Worm (Caenorhabditis elegans) whole organism, L2 larva: ENCODE measurements around the gene F29G6.1.

Source experiments
- C34F6.9 ChIP-seq: fragments of 150-350 bp; optimal IDR thresholded peaks from 2 replicates; lab custom pipeline; 2014; ENCODE audit warnings: missing biosample characterization, missing genetic modification characterization
- F13H6.1 ChIP-seq: sonication (generic microtip); optimal IDR thresholded peaks from 2 replicates; lab custom pipeline; 2016; ENCODE audit warnings: missing genetic modification characterization, missing compliant biosample characterization
- R02D3.7 ChIP-seq: fragments of 150-350 bp; optimal IDR thresholded peaks from 2 replicates; lab custom pipeline; 2014; ENCODE audit warnings: missing biosample characterization, missing genetic modification characterization
- Y55F3AM.14 ChIP-seq: fragments of 200-800 bp; sonication (Bioruptor generic); optimal IDR thresholded peaks from 2 replicates; lab custom pipeline; 2018; ENCODE audit warnings: mild to moderate bottlenecking, missing genetic modification characterization, missing compliant biosample characterization
- ZK546.5 ChIP-seq: sonication (generic microtip); optimal IDR thresholded peaks from 2 replicates; lab custom pipeline; 2017; ENCODE audit warnings: missing biosample characterization, missing genetic modification characterization
- alr-1 ChIP-seq: fragments of 150-350 bp; optimal IDR thresholded peaks from 2 replicates; lab custom pipeline; 2014; ENCODE audit warnings: missing biosample characterization, missing genetic modification characterization
- aly-2 ChIP-seq: fragments of 150-350 bp; optimal IDR thresholded peaks from 2 replicates; lab custom pipeline; 2014; ENCODE audit warnings: missing biosample characterization, missing genetic modification characterization
- ama-1 ChIP-seq: fragments of 150-350 bp; optimal IDR thresholded peaks from 2 replicates; lab custom pipeline; 2018; ENCODE audit warnings: inconsistent platforms
- blmp-1 ChIP-seq: sonication (generic microtip); optimal IDR thresholded peaks from 2 replicates; lab custom pipeline; 2017; ENCODE audit warnings: missing genetic modification characterization, mild to moderate bottlenecking, missing compliant biosample characterization, antibody characterized with exemption, moderate library complexity; ENCODE audit not compliant: insufficient read depth
- ceh-16 ChIP-seq: fragments of 150-350 bp; optimal IDR thresholded peaks from 2 replicates; lab custom pipeline; 2014; ENCODE audit warnings: missing biosample characterization, missing genetic modification characterization
- ceh-82 ChIP-seq: fragments of 150-350 bp; optimal IDR thresholded peaks from 2 replicates; lab custom pipeline; 2014; ENCODE audit warnings: missing biosample characterization, missing genetic modification characterization
- crh-2 ChIP-seq: sonication (generic microtip); optimal IDR thresholded peaks from 2 replicates; lab custom pipeline; 2017; ENCODE audit warnings: missing biosample characterization, missing genetic modification characterization
- dmd-4 ChIP-seq: sonication (generic microtip); optimal IDR thresholded peaks from 2 replicates; lab custom pipeline; 2017; ENCODE audit warnings: missing biosample characterization, missing genetic modification characterization
- egl-27 ChIP-seq: sonication (generic microtip); optimal IDR thresholded peaks from 3 replicates; lab custom pipeline; 2017; ENCODE audit warnings: missing biosample characterization, missing genetic modification reagents, missing genetic modification characterization
- elt-1 ChIP-seq: fragments of 150-350 bp; optimal IDR thresholded peaks from 2 replicates; lab custom pipeline; 2014; ENCODE audit warnings: missing biosample characterization, missing genetic modification characterization
- elt-3 ChIP-seq: sonication (generic microtip); optimal IDR thresholded peaks from 2 replicates; lab custom pipeline; 2017; ENCODE audit warnings: missing biosample characterization, missing genetic modification characterization
- fos-1 ChIP-seq: fragments of 150-350 bp; optimal IDR thresholded peaks from 2 replicates; lab custom pipeline; 2014; ENCODE audit warnings: missing biosample characterization, missing genetic modification characterization
- gmeb-1 ChIP-seq: fragments of 150-350 bp; optimal IDR thresholded peaks from 2 replicates; lab custom pipeline; 2014; ENCODE audit warnings: missing biosample characterization, missing genetic modification characterization
- lin-11 ChIP-seq: fragments of 150-350 bp; sonication (generic microtip); optimal IDR thresholded peaks from 2 replicates; lab custom pipeline; 2014; ENCODE audit warnings: missing biosample characterization, missing genetic modification characterization, inconsistent platforms, mixed read lengths
- lin-13 ChIP-seq: fragments of 150-350 bp; optimal IDR thresholded peaks from 2 replicates; lab custom pipeline; 2014; ENCODE audit warnings: missing biosample characterization, missing genetic modification reagents, missing genetic modification characterization
- lin-39 ChIP-seq: fragments of 150-350 bp; optimal IDR thresholded peaks from 2 replicates; lab custom pipeline; 2014; ENCODE audit warnings: missing biosample characterization, missing genetic modification reagents, missing genetic modification characterization
- lsy-2 ChIP-seq, 2 experiments: fragments of 150-350 bp in 1 of 2; sonication (generic microtip) in 1 of 2; optimal IDR thresholded peaks; 2 replicates each; lab custom pipeline; 2014 to 2017; ENCODE audit warnings: missing biosample characterization in 2 of 2, missing genetic modification characterization in 2 of 2
- mab-5 ChIP-seq: fragments of 150-350 bp; optimal IDR thresholded peaks from 2 replicates; lab custom pipeline; 2014; ENCODE audit warnings: missing biosample characterization, missing genetic modification characterization
- mbf-1 ChIP-seq: sonication (generic microtip); optimal IDR thresholded peaks from 2 replicates; lab custom pipeline; 2017; ENCODE audit warnings: missing biosample characterization, missing genetic modification characterization
- mdl-1 ChIP-seq, 2 experiments: fragments of 150-350 bp in 1 of 2; sonication (generic microtip) in 1 of 2; optimal IDR thresholded peaks; 2 replicates each; lab custom pipeline; 2017; ENCODE audit warnings: missing biosample characterization in 2 of 2, missing genetic modification characterization in 2 of 2
- nhr-10 ChIP-seq: sonication (generic microtip); optimal IDR thresholded peaks from 2 replicates; lab custom pipeline; 2017; ENCODE audit warnings: missing biosample characterization, missing genetic modification characterization
- nhr-11 ChIP-seq: fragments of 150-350 bp; optimal IDR thresholded peaks from 2 replicates; lab custom pipeline; 2014; ENCODE audit warnings: missing biosample characterization, missing genetic modification characterization
- nhr-12 ChIP-seq: fragments of 150-350 bp; optimal IDR thresholded peaks from 2 replicates; lab custom pipeline; 2014; ENCODE audit warnings: missing biosample characterization, missing genetic modification characterization
- nhr-129 ChIP-seq: fragments of 150-350 bp; optimal IDR thresholded peaks from 2 replicates; lab custom pipeline; 2014; ENCODE audit warnings: missing biosample characterization, missing genetic modification characterization
- nhr-21 ChIP-seq: fragments of 150-350 bp; optimal IDR thresholded peaks from 2 replicates; lab custom pipeline; 2014; ENCODE audit warnings: missing biosample characterization, missing genetic modification characterization
- nhr-23 ChIP-seq: fragments of 150-350 bp; optimal IDR thresholded peaks from 2 replicates; lab custom pipeline; 2014; ENCODE audit warnings: missing biosample characterization, missing genetic modification reagents, missing genetic modification characterization
- nhr-237 ChIP-seq: fragments of 150-350 bp; optimal IDR thresholded peaks from 2 replicates; lab custom pipeline; 2014; ENCODE audit warnings: missing biosample characterization, missing genetic modification characterization
- nhr-25 ChIP-seq: fragments of 150-350 bp; sonication (generic microtip); optimal IDR thresholded peaks from 3 replicates; lab custom pipeline; 2014; ENCODE audit warnings: missing biosample characterization, missing genetic modification characterization
- nhr-6 ChIP-seq: fragments of 150-350 bp; optimal IDR thresholded peaks from 2 replicates; lab custom pipeline; 2014; ENCODE audit warnings: missing biosample characterization, missing genetic modification characterization
- nhr-77 ChIP-seq: fragments of 150-350 bp; optimal IDR thresholded peaks from 2 replicates; lab custom pipeline; 2014; ENCODE audit warnings: missing biosample characterization, missing genetic modification characterization
- peb-1 ChIP-seq: fragments of 150-350 bp; optimal IDR thresholded peaks from 2 replicates; lab custom pipeline; 2014; ENCODE audit warnings: missing biosample characterization, missing genetic modification characterization
- sem-4 ChIP-seq: fragments of 150-350 bp; optimal IDR thresholded peaks from 2 replicates; lab custom pipeline; 2014; ENCODE audit warnings: missing biosample characterization, missing genetic modification reagents, missing genetic modification characterization
- skn-1 ChIP-seq: sonication (generic microtip); optimal IDR thresholded peaks from 2 replicates; lab custom pipeline; 2017; ENCODE audit warnings: missing biosample characterization, missing genetic modification characterization
- sma-3 ChIP-seq: sonication (generic microtip); optimal IDR thresholded peaks from 2 replicates; lab custom pipeline; 2016; ENCODE audit warnings: missing genetic modification reagents, missing genetic modification characterization, missing compliant biosample characterization
- sma-9 ChIP-seq, 2 experiments: fragments of 150-350 bp in 1 of 2; sonication (generic microtip) in 1 of 2; optimal IDR thresholded peaks; 2 replicates each; lab custom pipeline; 2014 to 2016; ENCODE audit warnings: missing genetic modification characterization in 2 of 2, mild to moderate bottlenecking in 1 of 2, missing biosample characterization in 1 of 2, missing compliant biosample characterization in 1 of 2, missing genetic modification reagents in 1 of 2, moderate library complexity in 1 of 2
- snpc-4 ChIP-seq: fragments of 150-350 bp; optimal IDR thresholded peaks from 2 replicates; lab custom pipeline; 2014; ENCODE audit warnings: missing biosample characterization, missing genetic modification characterization
- unc-39 ChIP-seq: fragments of 150-350 bp; optimal IDR thresholded peaks from 2 replicates; lab custom pipeline; 2014; ENCODE audit warnings: missing biosample characterization, missing genetic modification characterization
- unc-55 ChIP-seq: fragments of 150-350 bp; sonication (generic microtip); optimal IDR thresholded peaks from 3 replicates; lab custom pipeline; 2014; ENCODE audit warnings: missing biosample characterization, missing genetic modification reagents, missing genetic modification characterization
- unc-62 ChIP-seq: fragments of 150-350 bp; optimal IDR thresholded peaks from 2 replicates; lab custom pipeline; 2014; ENCODE audit warnings: missing biosample characterization, missing genetic modification reagents, missing genetic modification characterization
- zag-1 ChIP-seq: fragments of 150-350 bp; optimal IDR thresholded peaks from 2 replicates; lab custom pipeline; 2014; ENCODE audit warnings: missing biosample characterization, missing genetic modification characterization
- ztf-1 ChIP-seq: fragments of 200-800 bp; sonication (Bioruptor generic); conservative IDR thresholded peaks from 2 replicates; pipeline ENCODE4 v1.3.6; 2022; ENCODE audit warnings: missing genetic modification characterization, missing compliant biosample characterization
- ztf-11 ChIP-seq: sonication (generic microtip); optimal IDR thresholded peaks from 2 replicates; lab custom pipeline; 2017; ENCODE audit warnings: missing biosample characterization, missing genetic modification characterization
- ztf-4 ChIP-seq: fragments of 150-350 bp; optimal IDR thresholded peaks from 2 replicates; lab custom pipeline; 2014; ENCODE audit warnings: missing biosample characterization, missing genetic modification characterization

F29G6.1 gene

DNA sequence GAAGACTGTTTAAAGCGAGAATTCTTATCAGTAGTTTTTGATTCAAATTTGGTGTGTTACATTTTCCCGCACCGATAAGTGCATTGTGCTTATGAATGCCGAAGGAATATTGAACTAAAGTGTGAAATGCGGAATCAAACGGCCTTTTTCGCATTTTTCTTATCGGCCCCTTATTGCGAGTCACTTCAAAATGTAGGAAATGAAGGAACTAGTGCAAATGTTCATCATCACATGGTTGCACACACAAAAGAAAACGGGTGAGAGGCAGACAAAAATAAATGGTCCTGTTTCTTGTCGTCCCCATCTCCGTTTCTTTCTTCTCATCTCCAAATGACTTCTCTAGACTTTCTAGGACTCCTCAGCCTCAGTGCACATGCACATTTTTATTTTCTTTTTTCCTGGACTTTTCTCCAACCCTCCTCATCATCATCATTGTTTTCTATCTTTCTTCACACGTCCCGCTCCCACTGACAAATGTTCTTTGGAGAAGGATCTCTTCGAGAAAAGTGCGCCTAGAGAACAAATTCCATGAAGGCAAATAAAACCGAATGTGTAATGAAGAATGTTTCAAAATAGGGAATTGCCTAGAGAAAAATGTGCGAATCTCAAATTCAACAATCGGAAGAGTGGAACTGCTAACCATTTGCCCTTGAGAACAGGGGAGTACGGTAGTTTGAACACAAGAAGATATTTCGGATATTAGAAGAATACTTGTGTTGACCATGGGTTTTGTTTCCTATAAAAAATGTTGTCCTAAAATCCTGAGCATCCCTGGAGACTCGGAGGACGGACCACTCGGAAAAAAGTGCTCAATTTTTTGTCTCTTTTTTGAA lies 37.6 kb upstream of the F29G6.1 start (continued):
- no peak for TF ChIP-seq R02D3.7 (tag; lab: Kevin White, UChicago)
- peak; percentile 59 for TF ChIP-seq C34F6.9 (tag; lab: Kevin White, UChicago)
- TF ChIP-seq nhr-237 (tag; lab: Kevin White, UChicago): no peak
- TF ChIP-seq mbf-1: no peak
- peak; percentile 37 for TF ChIP-seq zag-1 (tag; lab: Kevin White, UChicago)
- no peak for TF ChIP-seq sma-3 (GFP tag; lab: Kevin White, UChicago)
- TF ChIP-seq unc-55: peak; percentile 81
- peak; percentile 77 for TF ChIP-seq mab-5
- no peak for TF ChIP-seq nhr-23
- peak in 1 of 2 experiments; percentile 66 for TF ChIP-seq mdl-1 (tag; optimal IDR thresholded peaks at IDR 0.05; lab: Kevin White, UChicago)

DNA sequence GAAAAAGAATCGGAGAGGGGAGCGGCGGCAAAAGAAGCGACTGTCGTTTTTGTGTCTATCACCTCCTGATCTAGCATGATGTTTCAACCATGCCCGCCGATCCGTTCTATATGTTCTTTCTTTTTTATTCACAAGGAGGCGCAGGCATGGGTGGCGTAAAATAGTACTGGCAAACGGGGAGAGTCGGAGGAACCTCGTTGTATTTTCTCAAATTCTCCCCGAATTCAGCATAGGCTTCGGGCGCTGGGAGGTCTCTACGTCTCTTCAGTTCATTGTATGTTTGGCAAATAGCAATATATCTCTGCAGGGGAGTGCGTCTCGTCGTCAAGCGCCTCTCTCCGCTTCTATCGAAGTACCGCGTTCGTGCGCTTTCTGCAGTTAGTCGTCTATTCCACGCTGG lies 36.9 kb upstream of the F29G6.1 start, which contains the start of gene lin-14:
lin-14 (plus strand) TSS at position 346 of the 400 bp plus-strand sequence.
- TF ChIP-seq gmeb-1 (tag; lab: Kevin White, UChicago): peak; percentile 0
- TF ChIP-seq ztf-4 (tag; lab: Kevin White, UChicago): no peak
- TF ChIP-seq aly-2 (tag; lab: Kevin White, UChicago): no peak
- TF ChIP-seq unc-62 (GFP tag; lab: Kevin White, UChicago): peak; percentile 33
- TF ChIP-seq sma-3 (GFP tag; lab: Kevin White, UChicago): peak; percentile 79
- no peak for TF ChIP-seq ZK546.5 (tag; lab: Kevin White, UChicago)
- TF ChIP-seq mbf-1: no peak
- no peak for TF ChIP-seq elt-3 (tag; lab: Kevin White, UChicago)
- TF ChIP-seq zag-1 (tag; lab: Kevin White, UChicago): peak; percentile 60
- peak; percentile 96 for TF ChIP-seq F13H6.1
- TF ChIP-seq dmd-4 (tag; lab: Kevin White, UChicago): no peak
- no peak for TF ChIP-seq ama-1 (lab: Kevin White, UChicago)
- no peak for TF ChIP-seq ceh-82 (tag; lab: Kevin White, UChicago)
- TF ChIP-seq crh-2 (tag; lab: Kevin White, UChicago): peak; percentile 67
- TF ChIP-seq unc-39 (tag; lab: Kevin White, UChicago): no peak
- peak; percentile 85 for TF ChIP-seq nhr-21
- peak; percentile 66 for TF ChIP-seq blmp-1 (tag; lab: Kevin White, UChicago)
- TF ChIP-seq mdl-1 (tag; optimal IDR thresholded peaks at IDR 0.05; lab: Kevin White, UChicago): peak; percentile 13 to 43
- no peak for TF ChIP-seq nhr-77 (tag; lab: Kevin White, UChicago)
- TF ChIP-seq nhr-12: no peak
- no peak for TF ChIP-seq alr-1 (tag; lab: Kevin White, UChicago)
- peak; percentile 21 to 49 for TF ChIP-seq lsy-2 (tag; optimal IDR thresholded peaks at IDR 0.05; lab: Kevin White, UChicago)
- TF ChIP-seq lin-11 (tag; lab: Kevin White, UChicago): no peak
- no peak for TF ChIP-seq nhr-11 (tag; lab: Kevin White, UChicago)
- TF ChIP-seq lin-13 (GFP tag; lab: Kevin White, UChicago): peak; percentile 43
- peak; percentile 68 for TF ChIP-seq egl-27 (tag; lab: Kevin White, UChicago)
- peak; percentile 80 for TF ChIP-seq ceh-16 (tag; lab: Kevin White, UChicago)
- no peak for TF ChIP-seq nhr-237 (tag; lab: Kevin White, UChicago)
- no peak for TF ChIP-seq nhr-23
- TF ChIP-seq mab-5: peak; percentile 53
- TF ChIP-seq Y55F3AM.14: peak; percentile 55
- TF ChIP-seq sem-4 (tag; lab: Kevin White, UChicago): peak; percentile 48
- peak; percentile 69 for TF ChIP-seq nhr-129
- TF ChIP-seq nhr-10: no peak
- TF ChIP-seq nhr-25 (tag; lab: Kevin White, UChicago): peak; percentile 81
- TF ChIP-seq lin-39 (tag; lab: Kevin White, UChicago): no peak
- no peak for TF ChIP-seq snpc-4 (tag; lab: Kevin White, UChicago)
- TF ChIP-seq R02D3.7 (tag; lab: Kevin White, UChicago): no peak
- peak; percentile 90 for TF ChIP-seq sma-9 (GFP tag; optimal IDR thresholded peaks at IDR 0.05; lab: Kevin White, UChicago)
- TF ChIP-seq sma-9 (tag; optimal IDR thresholded peaks at IDR 0.05; lab: Kevin White, UChicago): no peak
- TF ChIP-seq skn-1 (tag; lab: Kevin White, UChicago): no peak
- TF ChIP-seq ztf-11 (tag; lab: Kevin White, UChicago): no peak
- TF ChIP-seq peb-1 (tag; lab: Kevin White, UChicago): peak; percentile 81
- no peak for TF ChIP-seq ztf-1 (GFP tag; lab: Robert Waterston, UW)
- peak; percentile 41 for TF ChIP-seq nhr-6 (tag; lab: Kevin White, UChicago)
- peak; percentile 69 for TF ChIP-seq unc-55
- peak; percentile 66 for TF ChIP-seq fos-1 (tag; lab: Kevin White, UChicago)
- TF ChIP-seq elt-1 (tag; lab: Kevin White, UChicago): no peak
- TF ChIP-seq C34F6.9 (tag; lab: Kevin White, UChicago): peak; percentile 54
